Worm (Caenorhabditis elegans) whole organism, L4/young adult: Measurements from ENCODE around the gene F14F9.6.

ENCODE experiments used
- W03F9.2 ChIP-seq: fragments of 150-350 bp; optimal IDR thresholded peaks from 2 replicates; lab custom pipeline; 2014; ENCODE audit warnings: missing biosample characterization, missing genetic modification characterization
- dao-5 ChIP-seq: sonication (generic microtip); optimal IDR thresholded peaks from 2 replicates; lab custom pipeline; 2016; ENCODE audit warnings: missing genotype, missing genetic modification characterization, moderate library complexity, missing compliant biosample characterization
- him-1 ChIP-seq: sonication (generic microtip); optimal IDR thresholded peaks from 2 replicates; lab custom pipeline; 2016; ENCODE audit warnings: missing genotype, missing genetic modification reagents, missing genetic modification characterization, missing compliant biosample characterization

DNA sequence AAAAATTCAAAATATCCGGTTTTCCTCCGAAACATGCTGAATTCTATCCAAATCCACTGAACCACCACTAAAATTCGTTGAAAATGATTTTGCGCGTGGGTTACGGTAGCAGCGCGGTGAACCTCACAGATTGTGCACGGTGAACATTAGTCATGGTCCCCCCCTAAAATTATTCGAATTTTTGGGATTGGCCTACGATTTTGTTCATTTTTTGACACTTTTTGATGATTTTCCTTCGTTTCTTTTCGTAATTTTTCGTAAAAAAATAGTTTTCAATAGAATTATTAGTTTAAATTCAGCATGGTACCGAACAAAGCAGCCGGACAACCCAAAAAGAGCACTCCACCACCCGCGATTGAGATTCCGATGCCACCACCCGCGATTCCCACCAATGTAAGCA, 35.3 kb upstream of the F14F9.6 start, which contains the start of gene C03A7.2:
- TF ChIP-seq him-1 (no peak), dao-5 (tag; lab: Kevin White, UChicago) (no peak), W03F9.2 (tag; lab: Kevin White, UChicago) (no peak)
